Worm (Caenorhabditis elegans): ENCODE measurements around the gene acbp-4.

acbp-4 gene

DNA sequence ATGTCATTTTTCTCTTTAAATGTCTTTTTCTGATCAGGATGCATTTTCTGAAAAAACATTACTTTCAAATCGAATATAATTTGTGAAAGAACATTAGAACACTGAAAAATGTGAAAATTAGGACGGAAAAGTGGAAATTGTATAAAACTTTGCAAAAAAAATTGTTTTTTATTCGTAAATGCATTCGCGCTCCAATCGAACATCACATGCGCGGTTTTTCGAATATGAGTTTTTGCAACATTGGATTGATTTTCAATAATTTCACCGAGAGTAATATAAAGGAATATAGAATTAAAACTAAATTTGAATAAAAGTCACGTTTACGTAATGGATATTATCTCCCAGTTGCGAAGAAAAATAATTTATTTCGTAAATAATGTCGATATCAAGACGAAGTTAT lies 31.7 kb downstream of the acbp-4 start, which contains the start of the genes spot-1 and B0361.11:
Gene spot-1 (minus strand): TSS at position 47 of the 400 bp plus-strand sequence.
Gene B0361.11 (plus strand): TSS at position 372 of the 400 bp plus-strand sequence.
- TF ChIP-seq ztf-23 (GFP tag; IDR thresholded peaks at IDR 0.05) (no peak), klf-2 (GFP tag; conservative IDR thresholded peaks at IDR 0.05) (no peak), T22C8.4 (GFP tag; IDR thresholded peaks at IDR 0.05) (no peak), ref-1 (GFP tag; conservative IDR thresholded peaks at IDR 0.05) (no peak), ztf-29 (GFP tag; IDR thresholded peaks at IDR 0.05) (no peak), cog-1 (tag; optimal IDR thresholded peaks at IDR 0.05) (no peak), med-1 (GFP tag; optimal IDR thresholded peaks at IDR 0.05; ENCODE audit: insufficient read depth) (no peak)

- TF ChIP-seq ztf-23 (GFP tag; IDR thresholded peaks at IDR 0.05): no peak
- no peak for TF ChIP-seq T22C8.4 (GFP tag; IDR thresholded peaks at IDR 0.05)
- TF ChIP-seq ref-1 (GFP tag; conservative IDR thresholded peaks at IDR 0.05): no peak
- TF ChIP-seq flt-1 (GFP tag; IDR thresholded peaks at IDR 0.05): no peak
- no peak for TF ChIP-seq klf-2 (GFP tag; conservative IDR thresholded peaks at IDR 0.05)
- no peak for TF ChIP-seq cog-1 (tag; optimal IDR thresholded peaks at IDR 0.05)
- no peak for TF ChIP-seq med-1 (GFP tag; optimal IDR thresholded peaks at IDR 0.05; ENCODE audit: insufficient read depth)
- no peak for TF ChIP-seq ztf-29 (GFP tag; IDR thresholded peaks at IDR 0.05)
- TF ChIP-seq tab-1 (GFP tag; IDR thresholded peaks at IDR 0.05): no peak
These were observed 33.6 kb downstream of the acbp-4 start, which contains the start of gene psd-1 for ce11 chrIII:7275296-7275695. Gene psd-1 (minus strand): TSS chrIII:7275396.

- no peak for TF ChIP-seq cog-1 (tag; optimal IDR thresholded peaks at IDR 0.05)
- no peak for TF ChIP-seq flt-1 (GFP tag; IDR thresholded peaks at IDR 0.05)
- no peak for TF ChIP-seq ztf-29 (GFP tag; IDR thresholded peaks at IDR 0.05)
- TF ChIP-seq ztf-23 (GFP tag; IDR thresholded peaks at IDR 0.05): no peak
These were observed 35.2 kb downstream of the acbp-4 start for ce11 chrIII:7273718-7274117.

- no peak for TF ChIP-seq ztf-23 (GFP tag; IDR thresholded peaks at IDR 0.05)
- no peak for TF ChIP-seq ztf-29 (GFP tag; IDR thresholded peaks at IDR 0.05)
These were observed 36.1 kb downstream of the acbp-4 start for ce11 chrIII:7272828-7273227.

ce11 chrIII:7272088-7272487 lies 36.8 kb downstream of the acbp-4 start:
- peak; percentile 15 for TF ChIP-seq cog-1 (tag; optimal IDR thresholded peaks at IDR 0.05)
- TF ChIP-seq ztf-23 (GFP tag; IDR thresholded peaks at IDR 0.05): no peak
- 0 out of 2 replicates have a peak, but pooled peaks have one; percentile 46 for TF ChIP-seq flt-1 (GFP tag; IDR thresholded peaks at IDR 0.05)

- no peak for TF ChIP-seq cog-1 (tag; optimal IDR thresholded peaks at IDR 0.05)
- TF ChIP-seq med-1 (GFP tag; optimal IDR thresholded peaks at IDR 0.05; ENCODE audit: insufficient read depth): no peak
- TF ChIP-seq ref-1 (GFP tag; conservative IDR thresholded peaks at IDR 0.05): no peak
- TF ChIP-seq ztf-29 (GFP tag; IDR thresholded peaks at IDR 0.05): no peak
- no peak for TF ChIP-seq flt-1 (GFP tag; IDR thresholded peaks at IDR 0.05)
- no peak for TF ChIP-seq T22C8.4 (GFP tag; IDR thresholded peaks at IDR 0.05)
- TF ChIP-seq ztf-23 (GFP tag; IDR thresholded peaks at IDR 0.05): no peak
These were observed 37.8 kb downstream of the acbp-4 start for ce11 chrIII:7271083-7271482.

DNA sequence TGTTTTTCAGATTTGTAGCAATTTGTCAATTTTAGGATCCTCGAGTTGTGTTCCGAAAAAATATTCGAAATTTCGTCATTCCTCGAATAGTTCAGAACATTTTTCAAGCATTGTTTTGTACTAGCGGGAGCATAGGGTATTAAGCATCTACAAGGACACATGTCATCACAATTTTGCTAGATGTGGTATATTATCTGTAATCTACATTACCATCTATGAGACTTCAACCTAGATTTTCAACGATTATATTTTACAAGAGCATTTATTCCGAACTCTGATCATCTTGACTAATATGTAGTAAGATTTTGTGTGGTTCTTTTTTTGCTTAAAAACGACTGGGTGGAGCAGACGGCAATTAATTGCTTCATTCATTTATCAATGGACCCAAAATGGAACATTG lies 45.9 kb downstream of the acbp-4 start:
- no peak for TF ChIP-seq T22C8.4 (GFP tag; IDR thresholded peaks at IDR 0.05)
- TF ChIP-seq med-1 (GFP tag; optimal IDR thresholded peaks at IDR 0.05; ENCODE audit: insufficient read depth): no peak
- no peak for TF ChIP-seq tab-1 (GFP tag; IDR thresholded peaks at IDR 0.05)
- TF ChIP-seq cog-1 (tag; optimal IDR thresholded peaks at IDR 0.05): no peak
- TF ChIP-seq ztf-23 (GFP tag; IDR thresholded peaks at IDR 0.05): no peak
- TF ChIP-seq flt-1 (GFP tag; IDR thresholded peaks at IDR 0.05): no peak
- TF ChIP-seq ztf-29 (GFP tag; IDR thresholded peaks at IDR 0.05): no peak
- TF ChIP-seq klf-2 (GFP tag; conservative IDR thresholded peaks at IDR 0.05): no peak
- TF ChIP-seq ref-1 (GFP tag; conservative IDR thresholded peaks at IDR 0.05): no peak

DNA sequence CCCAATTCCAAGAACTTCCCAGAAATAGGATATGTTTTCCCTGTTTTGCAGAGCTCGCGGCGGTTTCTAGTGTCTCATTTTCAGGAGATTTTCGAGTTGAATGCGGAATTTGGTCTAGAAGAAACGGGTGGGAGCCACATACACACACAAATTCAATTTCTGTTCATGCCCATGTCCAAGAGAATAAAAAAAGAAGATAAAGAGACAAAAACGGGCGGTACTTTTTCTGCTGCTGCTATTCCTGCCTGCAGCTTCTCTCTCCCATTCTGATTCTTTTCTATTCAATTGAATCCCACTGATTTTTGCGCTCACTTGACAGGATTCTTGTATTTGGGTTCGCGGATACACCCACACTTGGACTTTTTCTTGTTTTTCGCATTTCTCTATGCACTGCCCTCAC lies 46.3 kb downstream of the acbp-4 start:
- TF ChIP-seq ztf-23 (GFP tag; IDR thresholded peaks at IDR 0.05) (no peak), tab-1 (GFP tag; IDR thresholded peaks at IDR 0.05) (no peak), T22C8.4 (GFP tag; IDR thresholded peaks at IDR 0.05) (no peak), klf-2 (GFP tag; conservative IDR thresholded peaks at IDR 0.05) (no peak), ztf-29 (GFP tag; IDR thresholded peaks at IDR 0.05) (no peak), ref-1 (GFP tag; conservative IDR thresholded peaks at IDR 0.05) (no peak), med-1 (GFP tag; optimal IDR thresholded peaks at IDR 0.05; ENCODE audit: insufficient read depth) (no peak), cog-1 (tag; optimal IDR thresholded peaks at IDR 0.05) (no peak), flt-1 (GFP tag; IDR thresholded peaks at IDR 0.05) (no peak)

- no peak for TF ChIP-seq T22C8.4 (GFP tag; IDR thresholded peaks at IDR 0.05)
- TF ChIP-seq klf-2 (GFP tag; conservative IDR thresholded peaks at IDR 0.05): no peak
- no peak for TF ChIP-seq med-1 (GFP tag; optimal IDR thresholded peaks at IDR 0.05; ENCODE audit: insufficient read depth)
- TF ChIP-seq ztf-29 (GFP tag; IDR thresholded peaks at IDR 0.05): no peak
- TF ChIP-seq ref-1 (GFP tag; conservative IDR thresholded peaks at IDR 0.05): no peak
- no peak for TF ChIP-seq cog-1 (tag; optimal IDR thresholded peaks at IDR 0.05)
- TF ChIP-seq flt-1 (GFP tag; IDR thresholded peaks at IDR 0.05): no peak
- TF ChIP-seq ztf-23 (GFP tag; IDR thresholded peaks at IDR 0.05): no peak
- no peak for TF ChIP-seq tab-1 (GFP tag; IDR thresholded peaks at IDR 0.05)
These were observed 50.0 kb downstream of the acbp-4 start, which contains the start of gene B0361.4 for ce11 chrIII:7258931-7259330. Gene B0361.4 (plus strand): TSS chrIII:7258991.

Data from whole organism, midembryonic.